Fruit fly (Drosophila melanogaster) whole organism, adult: Measurements from ENCODE around the gene CG18810.

Experiments
- CG11617 ChIP-seq: fragments of 200-800 bp; sonication (Bioruptor generic); optimal IDR thresholded peaks from 2 replicates; lab custom pipeline; 2017; ENCODE audit warnings: mild to moderate bottlenecking, missing biosample characterization, missing genetic modification reagents, missing genetic modification characterization
- CG12768 ChIP-seq: fragments of 200-800 bp; sonication (Bioruptor generic); optimal IDR thresholded peaks from 2 replicates; lab custom pipeline; 2017; ENCODE audit warnings: missing biosample characterization, missing genetic modification characterization, mild to moderate bottlenecking, moderate library complexity, missing genetic modification reagents
- CG7101 ChIP-seq: fragments of 200-800 bp; sonication (Bioruptor generic); optimal IDR thresholded peaks from 2 replicates; lab custom pipeline; 2018; ENCODE audit warnings: missing biosample characterization, mild to moderate bottlenecking, missing genetic modification characterization, moderate library complexity
- Crg-1 ChIP-seq: fragments of 200-800 bp; sonication (Bioruptor generic); optimal IDR thresholded peaks from 2 replicates; lab custom pipeline; 2016; ENCODE audit warnings: missing biosample characterization, missing genetic modification characterization
- Mnt ChIP-seq: fragments of 200-800 bp; sonication (Bioruptor generic); optimal IDR thresholded peaks from 2 replicates; lab custom pipeline; 2016; ENCODE audit warnings: missing biosample characterization, mild to moderate bottlenecking, missing genetic modification characterization
- cnc ChIP-seq, 2 experiments: fragments of >200 bp; optimal IDR thresholded peaks; 2 replicates each; lab custom pipeline; 2017
- kay ChIP-seq: fragments of 200-800 bp; sonication (Bioruptor generic); peaks from one replicate; lab custom pipeline; 2016; ENCODE audit warnings: missing biosample characterization, missing genetic modification characterization, borderline replicate concordance
- ovo ChIP-seq: fragments of 200-800 bp; sonication (Bioruptor generic); optimal IDR thresholded peaks from 2 replicates; lab custom pipeline; 2016; ENCODE audit warnings: missing biosample characterization, missing genetic modification characterization
- tj ChIP-seq: fragments of 200-800 bp; sonication (Bioruptor generic); optimal IDR thresholded peaks from 3 replicates; lab custom pipeline; 2017; ENCODE audit warnings: missing biosample characterization, mild to moderate bottlenecking, missing genetic modification characterization, moderate library complexity

dm6 chr2L:20639821-20640220 lies 8.9 kb upstream of the CG18810 start, which contains the start of gene CG31680:
- TF ChIP-seq tj (no peak), CG12768 (GFP tag; lab: Kevin White, UChicago) (no peak), Crg-1 (GFP tag; lab: Kevin White, UChicago) (no peak), CG11617 (GFP tag; lab: Kevin White, UChicago) (no peak), Mnt (GFP tag; lab: Kevin White, UChicago) (no peak), CG7101 (no peak), kay (no peak), ovo (GFP tag; lab: Kevin White, UChicago) (no peak), cnc (optimal IDR thresholded peaks at IDR 0.05; lab: Kevin White, UChicago) (no peak)
